Fruit fly (Drosophila melanogaster) whole organism, wandering third instar larva: ENCODE measurements around the gene Grl36a.

Experiments
- Abd-B ChIP-seq: fragments of >200 bp; optimal IDR thresholded peaks from 2 replicates; lab custom pipeline; 2017; ENCODE audit warnings: missing biosample characterization, missing genetic modification characterization
- CG32264 ChIP-seq: fragments of 200-800 bp; sonication (Bioruptor generic); optimal IDR thresholded peaks from 2 replicates; lab custom pipeline; 2016; ENCODE audit warnings: missing biosample characterization, missing genetic modification characterization
- CG9705 ChIP-seq: fragments of 200-800 bp; sonication (Bioruptor generic); optimal IDR thresholded peaks from 2 replicates; lab custom pipeline; 2018; ENCODE audit warnings: missing biosample characterization, mild to moderate bottlenecking, missing genetic modification characterization
- CrebA ChIP-seq: fragments of 200-800 bp; sonication (Bioruptor generic); optimal IDR thresholded peaks from 2 replicates; lab custom pipeline; 2016; ENCODE audit warnings: missing biosample characterization, mild to moderate bottlenecking, missing genetic modification characterization, borderline replicate concordance
- GATAd ChIP-seq: sonication (Bioruptor generic); optimal IDR thresholded peaks from 2 replicates; lab custom pipeline; 2016; ENCODE audit warnings: missing biosample characterization, missing genetic modification characterization
- HLH106 ChIP-seq: fragments of 200-800 bp; optimal IDR thresholded peaks from 3 replicates; lab custom pipeline; 2019; ENCODE audit warnings: missing biosample characterization, mild to moderate bottlenecking, missing genetic modification characterization, moderate library complexity
- Hnf4 ChIP-seq: fragments of 200-800 bp; sonication (Bioruptor generic); optimal IDR thresholded peaks from 2 replicates; lab custom pipeline; 2016; ENCODE audit warnings: missing biosample characterization, mild to moderate bottlenecking, missing genetic modification characterization
- Hr83 ChIP-seq: fragments of 200-300 bp; sonication (Bioruptor generic); optimal IDR thresholded peaks from 2 replicates; lab custom pipeline; 2016; ENCODE audit warnings: missing biosample characterization, mild to moderate bottlenecking, missing genetic modification characterization, moderate library complexity; ENCODE audit not compliant: poor library complexity, severe bottlenecking
- Jra ChIP-seq: sonication (Bioruptor generic); optimal IDR thresholded peaks from 2 replicates; lab custom pipeline; 2016; ENCODE audit warnings: missing biosample characterization, missing genetic modification characterization
- Mio ChIP-seq: sonication (Bioruptor generic); optimal IDR thresholded peaks from 2 replicates; lab custom pipeline; 2016; ENCODE audit warnings: missing biosample characterization, missing genetic modification characterization
- Myc ChIP-seq: fragments of >200 bp; optimal IDR thresholded peaks from 2 replicates; lab custom pipeline; 2017
- N ChIP-seq: fragments of >200 bp; optimal IDR thresholded peaks from 2 replicates; lab custom pipeline; 2018; ENCODE audit warnings: missing biosample characterization, missing external identifiers, missing genetic modification characterization
- OdsH ChIP-seq: fragments of 200-800 bp; sonication (Bioruptor generic); optimal IDR thresholded peaks from 2 replicates; lab custom pipeline; 2016; ENCODE audit warnings: missing biosample characterization, mild to moderate bottlenecking, missing genetic modification characterization
- Rel ChIP-seq, 2 experiments: fragments of 200-800 bp; sonication (Bioruptor generic) in 1 of 2; optimal IDR thresholded peaks; 2 replicates in 1 of 2; 3 replicates in 1 of 2; lab custom pipeline; 2016 to 2019; ENCODE audit warnings: mild to moderate bottlenecking in 2 of 2, missing biosample characterization in 2 of 2, missing genetic modification characterization in 2 of 2, moderate library complexity in 1 of 2
- Sp1 ChIP-seq: fragments of 200-800 bp; sonication (Bioruptor generic); optimal IDR thresholded peaks from 3 replicates; lab custom pipeline; 2019; ENCODE audit warnings: missing biosample characterization, mild to moderate bottlenecking, missing genetic modification characterization, moderate library complexity
- Vsx2 ChIP-seq: fragments of 200-300, 225-300 bp; sonication (Bioruptor generic); optimal IDR thresholded peaks from 2 replicates; lab custom pipeline; 2018; ENCODE audit warnings: missing biosample characterization, missing genetic modification characterization; ENCODE audit not compliant: partially characterized antibody
- br ChIP-seq: fragments of 200-800 bp; sonication (Bioruptor generic); optimal IDR thresholded peaks from 2 replicates; lab custom pipeline; 2016; ENCODE audit warnings: missing biosample characterization, missing genetic modification characterization
- brk ChIP-seq: fragments of 200-800 bp; sonication (Bioruptor generic); optimal IDR thresholded peaks from 2 replicates; lab custom pipeline; 2016; ENCODE audit warnings: missing biosample characterization, mild to moderate bottlenecking, missing genetic modification characterization
- dmrt93B ChIP-seq: fragments of 200-800 bp; sonication (Bioruptor generic); optimal IDR thresholded peaks from 2 replicates; lab custom pipeline; 2018; ENCODE audit warnings: missing biosample characterization, mild to moderate bottlenecking, missing genetic modification characterization
- dsf ChIP-seq: sonication (Bioruptor generic); optimal IDR thresholded peaks from 2 replicates; lab custom pipeline; 2016; ENCODE audit warnings: missing biosample characterization, missing genetic modification characterization, borderline replicate concordance
- ey ChIP-seq: fragments of 200-800 bp; sonication (Bioruptor generic); optimal IDR thresholded peaks from 2 replicates; lab custom pipeline; 2016; ENCODE audit warnings: missing biosample characterization, missing genetic modification characterization
- foxo ChIP-seq, 2 experiments: fragments of 200-800 bp; sonication (Bioruptor generic); optimal IDR thresholded peaks; 2 replicates in 1 of 2; 3 replicates in 1 of 2; lab custom pipeline; 2016 to 2017; ENCODE audit warnings: missing biosample characterization in 2 of 2, missing genetic modification characterization in 2 of 2
- fru ChIP-seq: fragments of 200-800 bp; sonication (Bioruptor generic); optimal IDR thresholded peaks from 3 replicates; lab custom pipeline; 2016; ENCODE audit warnings: missing biosample characterization, mild to moderate bottlenecking, missing genetic modification characterization
- h ChIP-seq: fragments of 200-800 bp; sonication (Bioruptor generic); optimal IDR thresholded peaks from 3 replicates; lab custom pipeline; 2016; ENCODE audit warnings: missing biosample characterization, mild to moderate bottlenecking, missing genetic modification characterization
- jim ChIP-seq: fragments of 175-275, 200-325 bp; sonication (Bioruptor generic); optimal IDR thresholded peaks from 2 replicates; lab custom pipeline; 2016; ENCODE audit warnings: missing biosample characterization, mild to moderate bottlenecking, missing genetic modification characterization
- lola ChIP-seq: fragments of >200 bp; optimal IDR thresholded peaks from 2 replicates; lab custom pipeline; 2017; ENCODE audit warnings: missing biosample characterization, missing genetic modification characterization
- pan ChIP-seq: fragments of >200 bp; optimal IDR thresholded peaks from 2 replicates; lab custom pipeline; 2017
- psq ChIP-seq: fragments of 200-800 bp; sonication (Bioruptor generic); optimal IDR thresholded peaks from 3 replicates; lab custom pipeline; 2017; ENCODE audit warnings: missing biosample characterization, mild to moderate bottlenecking, missing genetic modification characterization, moderate library complexity
- rgr ChIP-seq: fragments of 200-800 bp; sonication (Bioruptor generic); optimal IDR thresholded peaks from 3 replicates; lab custom pipeline; 2016; ENCODE audit warnings: missing biosample characterization, mild to moderate bottlenecking, missing genetic modification characterization
- sage ChIP-seq: fragments of 200-800 bp; sonication (Bioruptor generic); optimal IDR thresholded peaks from 2 replicates; lab custom pipeline; 2016; ENCODE audit warnings: missing biosample characterization, mild to moderate bottlenecking, missing genetic modification characterization
- sv ChIP-seq: fragments of 200-800 bp; sonication (Bioruptor generic); optimal IDR thresholded peaks from 3 replicates; lab custom pipeline; 2016; ENCODE audit warnings: missing biosample characterization, missing genetic modification characterization
- tai ChIP-seq: sonication (Bioruptor generic); optimal IDR thresholded peaks from 2 replicates; lab custom pipeline; 2016; ENCODE audit warnings: missing biosample characterization, missing genetic modification characterization
- usp ChIP-seq: fragments of >200 bp; optimal IDR thresholded peaks from 2 replicates; lab custom pipeline; 2017; ENCODE audit warnings: missing biosample characterization, missing genetic modification characterization
- woc ChIP-seq: sonication (Bioruptor generic); optimal IDR thresholded peaks from 2 replicates; lab custom pipeline; 2016; ENCODE audit warnings: missing biosample characterization, mild to moderate bottlenecking, missing genetic modification characterization

The Grl36a gene

dm6 chr2L:17181638-17182037, at the start of gene Grl36a:
Gene Grl36a (plus strand): TSS chr2L:17181938.
- TF ChIP-seq h (no peak), br (GFP tag; lab: Kevin White, UChicago) (no peak), GATAd (GFP tag; lab: Kevin White, UChicago) (no peak), CrebA (GFP tag; lab: Kevin White, UChicago) (no peak), usp (no peak), brk (GFP tag; lab: Kevin White, UChicago) (no peak), dsf (no peak), Vsx2 (no peak), jim (no peak), Hr83 (GFP tag; lab: Kevin White, UChicago) (no peak), psq (GFP tag; lab: Kevin White, UChicago) (no peak), Hnf4 (GFP tag; lab: Kevin White, UChicago) (no peak), OdsH (GFP tag; lab: Kevin White, UChicago) (no peak), Jra (GFP tag; lab: Kevin White, UChicago) (no peak), dmrt93B (no peak), Rel (GFP tag; optimal IDR thresholded peaks at IDR 0.05; lab: Kevin White, UChicago) (no peak), Rel (tag; optimal IDR thresholded peaks at IDR 0.05; lab: Kevin White, UChicago) (no peak), Abd-B (GFP tag; lab: Kevin White, UChicago) (no peak), N (GFP tag; lab: Kevin White, UChicago) (no peak), pan (no peak), Myc (lab: Kevin White, UChicago) (no peak)

- no peak for TF ChIP-seq Vsx2
- no peak for TF ChIP-seq sage (GFP tag; lab: Kevin White, UChicago)
- TF ChIP-seq HLH106 (tag; lab: Kevin White, UChicago), result no peak
- no peak for TF ChIP-seq Jra (GFP tag; lab: Kevin White, UChicago)
- TF ChIP-seq Hr83 (GFP tag; lab: Kevin White, UChicago), result no peak
- no peak for TF ChIP-seq CrebA (GFP tag; lab: Kevin White, UChicago)
- TF ChIP-seq GATAd (GFP tag; lab: Kevin White, UChicago), result no peak
- no peak for TF ChIP-seq br (GFP tag; lab: Kevin White, UChicago)
- TF ChIP-seq Rel (GFP tag; optimal IDR thresholded peaks at IDR 0.05; lab: Kevin White, UChicago), result no peak
- TF ChIP-seq Rel (tag; optimal IDR thresholded peaks at IDR 0.05; lab: Kevin White, UChicago), result no peak
- TF ChIP-seq Hnf4 (GFP tag; lab: Kevin White, UChicago), result no peak
- no peak for TF ChIP-seq pan
- no peak for TF ChIP-seq tai (GFP tag; lab: Kevin White, UChicago)
- no peak for TF ChIP-seq Sp1 (GFP tag; lab: Kevin White, UChicago)
- no peak for TF ChIP-seq Myc (lab: Kevin White, UChicago)
- TF ChIP-seq lola (GFP tag; lab: Kevin White, UChicago), result no peak
- TF ChIP-seq fru (GFP tag; lab: Kevin White, UChicago), result no peak
- TF ChIP-seq ey, result no peak
- TF ChIP-seq CG32264 (GFP tag; lab: Kevin White, UChicago), result no peak
- TF ChIP-seq, all 38 proteins: peak for 0
These were observed 22.1 kb upstream of the Grl36a start for dm6 chr2L:17159641-17160040.

- TF ChIP-seq dmrt93B, result no peak
- TF ChIP-seq psq (GFP tag; lab: Kevin White, UChicago), result no peak
- TF ChIP-seq Myc (lab: Kevin White, UChicago), result no peak
- no peak for TF ChIP-seq HLH106 (tag; lab: Kevin White, UChicago)
These were observed 18.4 kb upstream of the Grl36a start for dm6 chr2L:17163344-17163743.

dm6 chr2L:17173181-17173580, 8.6 kb upstream of the Grl36a start, which contains the start of gene CG34169:
Gene CG34169 (plus strand): TSS chr2L:17173481.
- no peak for TF ChIP-seq Hr83 (GFP tag; lab: Kevin White, UChicago)
- TF ChIP-seq N (GFP tag; lab: Kevin White, UChicago), result no peak
- no peak for TF ChIP-seq HLH106 (tag; lab: Kevin White, UChicago)
- TF ChIP-seq psq (GFP tag; lab: Kevin White, UChicago), result no peak
- no peak for TF ChIP-seq CG32264 (GFP tag; lab: Kevin White, UChicago)
- TF ChIP-seq OdsH (GFP tag; lab: Kevin White, UChicago), result no peak
- TF ChIP-seq Mio (GFP tag; lab: Kevin White, UChicago), result no peak
- no peak for TF ChIP-seq Jra (GFP tag; lab: Kevin White, UChicago)
- TF ChIP-seq Myc (lab: Kevin White, UChicago), result no peak
- no peak for TF ChIP-seq dmrt93B
- TF ChIP-seq rgr (GFP tag; lab: Kevin White, UChicago), result no peak
- TF ChIP-seq jim, result no peak
- no peak for TF ChIP-seq Rel (GFP tag; optimal IDR thresholded peaks at IDR 0.05; lab: Kevin White, UChicago)
- TF ChIP-seq Rel (tag; optimal IDR thresholded peaks at IDR 0.05; lab: Kevin White, UChicago), result no peak
- TF ChIP-seq CG9705 (GFP tag; lab: Kevin White, UChicago), result no peak
- no peak for TF ChIP-seq Hnf4 (GFP tag; lab: Kevin White, UChicago)
- no peak for TF ChIP-seq sv
- no peak for TF ChIP-seq foxo (GFP tag; optimal IDR thresholded peaks at IDR 0.05; lab: Kevin White, UChicago)
- TF ChIP-seq woc (GFP tag; lab: Kevin White, UChicago), result no peak
- no peak for TF ChIP-seq usp
